Fruit fly (Drosophila melanogaster): ENCODE data around the gene Mpv17.

Gene Mpv17

dm6 chr4:1064219-1064618 lies 35.1 kb upstream of the Mpv17 start (continued):
- TF ChIP-seq CG9932 (GFP tag; IDR thresholded peaks at IDR 0.05), result no peak
- TF ChIP-seq sug (tag; optimal IDR thresholded peaks at IDR 0.05), result no peak
- TF ChIP-seq slbo (GFP tag; IDR thresholded peaks at IDR 0.05), result no peak
- no peak for TF ChIP-seq Kr (GFP tag; optimal IDR thresholded peaks at IDR 0.05)
- no peak for TF ChIP-seq zen (tag; optimal IDR thresholded peaks at IDR 0.05)
- TF ChIP-seq Oli (tag; optimal IDR thresholded peaks at IDR 0.05), result no peak
- TF ChIP-seq CG13775 (GFP tag; optimal IDR thresholded peaks at IDR 0.05), result no peak
- TF ChIP-seq CG10366 (GFP tag; IDR thresholded peaks at IDR 0.05), result 0 out of 2 replicates have a peak, but pooled peaks have one; percentile 18
- no peak for TF ChIP-seq ERR (GFP tag; optimal IDR thresholded peaks at IDR 0.05)
- no peak for TF ChIP-seq Vsx1 (GFP tag; optimal IDR thresholded peaks at IDR 0.05)
- peak; percentile 38 for TF ChIP-seq phol (tag; optimal IDR thresholded peaks at IDR 0.05)
- TF ChIP-seq klu (GFP tag; IDR thresholded peaks at IDR 0.05), result no peak
- no peak for TF ChIP-seq sd (tag; optimal IDR thresholded peaks at IDR 0.05)
- peak; percentile 38 for TF ChIP-seq dmrt11E (tag; optimal IDR thresholded peaks at IDR 0.05)
- no peak for TF ChIP-seq CG6175 (GFP tag; IDR thresholded peaks at IDR 0.05)
- TF ChIP-seq da (GFP tag; optimal IDR thresholded peaks at IDR 0.05), result no peak
- peak; percentile 27 for TF ChIP-seq CG3281 (GFP tag; optimal IDR thresholded peaks at IDR 0.05)
- peak; percentile 30; the same call in 1 of the 2 replicates for TF ChIP-seq Xrp1 (GFP tag; IDR thresholded peaks at IDR 0.05)
- no peak for TF ChIP-seq vnd (GFP tag; IDR thresholded peaks at IDR 0.05; ENCODE audit: partially characterized antibody)
- no peak for TF ChIP-seq lbe (GFP tag; optimal IDR thresholded peaks at IDR 0.05)
- no peak for TF ChIP-seq CG15514 (GFP tag; optimal IDR thresholded peaks at IDR 0.05)
- TF ChIP-seq bcd (GFP tag; optimal IDR thresholded peaks at IDR 0.05), result peak; percentile 20
- no peak for TF ChIP-seq mirr (GFP tag; optimal IDR thresholded peaks at IDR 0.05)
- TF ChIP-seq MTF-1 (GFP tag; optimal IDR thresholded peaks at IDR 0.05; ENCODE audit: borderline replicate concordance), result no peak
- peak; percentile 7 for TF ChIP-seq CG17359 (tag; optimal IDR thresholded peaks at IDR 0.05)
- no peak for TF ChIP-seq NK7.1 (GFP tag; optimal IDR thresholded peaks at IDR 0.05)
- no peak for TF ChIP-seq sens (GFP tag)
- peak; percentile 57 for TF ChIP-seq CG8388 (GFP tag; optimal IDR thresholded peaks at IDR 0.05)
- TF ChIP-seq CG1233 (GFP tag; optimal IDR thresholded peaks at IDR 0.05), result no peak
- TF ChIP-seq Hr78 (GFP tag; optimal IDR thresholded peaks at IDR 0.05), result no peak
- peak; percentile 10 for TF ChIP-seq fd3F (GFP tag; optimal IDR thresholded peaks at IDR 0.05)
- TF ChIP-seq CG15479 (GFP tag; optimal IDR thresholded peaks at IDR 0.05), result no peak
- TF ChIP-seq HmgZ (tag; optimal IDR thresholded peaks at IDR 0.05), result no peak
- TF ChIP-seq crp (GFP tag; optimal IDR thresholded peaks at IDR 0.05), result no peak
- no peak for TF ChIP-seq ro (GFP tag; IDR thresholded peaks at IDR 0.05)
- no peak for TF ChIP-seq pum (GFP tag; optimal IDR thresholded peaks at IDR 0.05)
- peak; percentile 10 for TF ChIP-seq nmo (GFP tag; optimal IDR thresholded peaks at IDR 0.05)
- no peak for TF ChIP-seq CG2889 (GFP tag; IDR thresholded peaks at IDR 0.05)
- TF ChIP-seq CG4854 (GFP tag; optimal IDR thresholded peaks at IDR 0.05), result no peak
- TF ChIP-seq Doc2 (GFP tag; IDR thresholded peaks at IDR 0.05), result no peak
- TF ChIP-seq unc-4 (GFP tag; IDR thresholded peaks at IDR 0.05; ENCODE audit: partially characterized antibody), result no peak
- no peak for TF ChIP-seq Mrtf (GFP tag; IDR thresholded peaks at IDR 0.05)
- no peak for TF ChIP-seq fd64A (GFP tag; optimal IDR thresholded peaks at IDR 0.05)
- peak; percentile 36 for TF ChIP-seq CG18262 (tag; optimal IDR thresholded peaks at IDR 0.05)
- TF ChIP-seq Gug (GFP tag; IDR thresholded peaks at IDR 0.05), result no peak
- no peak for TF ChIP-seq CG1024 (GFP tag; IDR thresholded peaks at IDR 0.05)
